Fruit fly (Drosophila melanogaster): ENCODE data around the gene Gnpat.

DNA sequence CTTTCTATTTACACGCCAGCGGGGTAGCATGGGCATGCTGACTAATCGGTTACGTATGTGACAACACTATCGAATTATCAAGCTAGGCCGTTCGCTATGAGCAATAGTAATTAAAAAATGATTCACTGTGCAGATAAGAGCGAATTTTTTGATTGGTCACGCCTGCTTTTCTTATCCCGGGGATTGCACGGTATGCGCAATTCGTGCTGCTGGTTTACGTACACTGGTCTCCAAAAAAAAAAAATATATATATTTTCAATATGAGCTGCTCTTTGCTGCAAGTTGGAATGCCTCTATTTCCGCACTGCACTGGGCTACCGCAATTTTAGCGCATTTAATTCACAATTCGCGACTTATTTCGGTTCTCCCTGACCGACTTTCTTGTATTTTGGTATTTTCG, 361 bp downstream of the Gnpat start:
- TF ChIP-seq cic (GFP tag; optimal IDR thresholded peaks at IDR 0.05) (no peak), CG7101 (tag; optimal IDR thresholded peaks at IDR 0.05) (no peak), Crg-1 (GFP tag; optimal IDR thresholded peaks at IDR 0.05) (no peak), toe (GFP tag; optimal IDR thresholded peaks at IDR 0.05) (peak; percentile 16), ovo (GFP tag; optimal IDR thresholded peaks at IDR 0.05) (no peak), CG5204 (GFP tag; optimal IDR thresholded peaks at IDR 0.05) (peak; percentile 17), kay (GFP tag; ENCODE audit: borderline replicate concordance) (peak; percentile 98), CG14711 (tag; optimal IDR thresholded peaks at IDR 0.05) (no peak), Clk (GFP tag; optimal IDR thresholded peaks at IDR 0.05) (no peak), CG7045 (GFP tag; optimal IDR thresholded peaks at IDR 0.05) (no peak), CG1620 (GFP tag; optimal IDR thresholded peaks at IDR 0.05) (no peak), pad (GFP tag; optimal IDR thresholded peaks at IDR 0.05) (no peak)

Measured in whole organism, adult.